Worm (Caenorhabditis elegans): ENCODE data around the gene dyf-13.

dyf-13 gene

DNA sequence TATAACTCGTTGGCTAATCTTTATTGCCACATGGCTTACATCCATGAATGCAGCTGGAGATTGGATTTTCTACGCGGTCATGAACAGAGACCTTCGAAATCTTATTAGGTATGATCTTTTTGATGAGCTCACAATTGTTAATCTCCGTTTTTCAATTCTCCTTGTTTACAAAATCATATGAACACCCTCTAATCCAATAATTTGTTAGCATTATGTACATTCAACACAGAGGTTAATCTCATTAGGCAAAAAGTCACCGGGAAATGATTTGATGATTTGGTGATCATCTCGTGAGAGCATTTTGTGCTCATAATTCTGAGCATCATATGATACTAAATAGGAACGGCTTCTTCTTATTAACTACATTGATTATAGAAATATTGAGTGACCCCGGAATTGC lies 24.9 kb downstream of the dyf-13 start:
- TF ChIP-seq tbx-7 (tag; optimal IDR thresholded peaks at IDR 0.05) (no peak), unc-55 (GFP tag; optimal IDR thresholded peaks at IDR 0.05) (no peak), pqm-1 (tag; optimal IDR thresholded peaks at IDR 0.05) (no peak), ceh-24 (tag; optimal IDR thresholded peaks at IDR 0.05) (no peak), elt-2 (tag; optimal IDR thresholded peaks at IDR 0.05) (no peak), unc-3 (GFP tag; conservative IDR thresholded peaks at IDR 0.05) (no peak), unc-3 (tag; optimal IDR thresholded peaks at IDR 0.05) (no peak), dmd-4 (tag; optimal IDR thresholded peaks at IDR 0.05; ENCODE audit: borderline replicate concordance) (no peak), hlh-8 (tag; optimal IDR thresholded peaks at IDR 0.05) (no peak), sdc-2 (tag; optimal IDR thresholded peaks at IDR 0.05) (no peak), ceh-45 (GFP tag; IDR thresholded peaks at IDR 0.05) (no peak), npax-4 (tag; optimal IDR thresholded peaks at IDR 0.05) (no peak), madf-2 (tag; optimal IDR thresholded peaks at IDR 0.05) (no peak), ceh-2 (tag; optimal IDR thresholded peaks at IDR 0.05) (no peak)

DNA sequence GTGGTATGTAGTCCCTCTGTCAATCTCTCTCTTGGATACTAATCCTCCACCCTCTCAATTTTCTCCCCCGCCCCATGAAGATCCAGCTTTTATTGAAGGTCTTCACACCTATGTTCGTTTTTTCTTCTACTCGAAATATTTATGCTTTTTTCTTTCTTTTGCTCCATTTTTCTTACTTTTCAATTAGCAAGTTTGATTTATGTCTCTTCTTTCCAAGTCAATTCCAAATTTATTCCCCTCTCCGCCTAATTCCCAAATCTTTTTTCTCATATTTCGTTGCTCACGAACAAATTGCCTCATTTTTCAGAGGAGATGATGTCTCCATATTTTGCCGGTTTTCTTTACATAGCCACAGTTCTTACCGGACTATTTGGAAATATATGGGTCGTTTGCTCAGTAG lies 26.8 kb downstream of the dyf-13 start, which contains the start of gene npr-31:
Gene npr-31, plus strand, starts transcription at position 301 of the 400 bp plus-strand sequence.
- TF ChIP-seq ceh-48 (tag; optimal IDR thresholded peaks at IDR 0.05) (no peak), hlh-30 (tag; optimal IDR thresholded peaks at IDR 0.05; ENCODE audit: insufficient read depth) (no peak), ceh-22 (tag; optimal IDR thresholded peaks at IDR 0.05) (no peak), eyg-1 (tag; optimal IDR thresholded peaks at IDR 0.05) (no peak), lin-11 (tag; optimal IDR thresholded peaks at IDR 0.05) (no peak), ceh-19 (GFP tag; optimal IDR thresholded peaks at IDR 0.05) (no peak), C38D4.7 (GFP tag; optimal IDR thresholded peaks at IDR 0.05) (no peak), unc-86 (tag; optimal IDR thresholded peaks at IDR 0.05) (no peak), Y22D7AL.16 (tag; optimal IDR thresholded peaks at IDR 0.05) (no peak), K09A11.1 (tag; optimal IDR thresholded peaks at IDR 0.05; ENCODE audit: insufficient read depth) (no peak), unc-55 (GFP tag; optimal IDR thresholded peaks at IDR 0.05) (no peak), ceh-24 (tag; optimal IDR thresholded peaks at IDR 0.05) (no peak), sdc-2 (tag; optimal IDR thresholded peaks at IDR 0.05) (no peak), F13H6.1 (tag; optimal IDR thresholded peaks at IDR 0.05) (no peak), C08G9.2 (tag; optimal IDR thresholded peaks at IDR 0.05) (no peak), ceh-30 (tag; optimal IDR thresholded peaks at IDR 0.05) (no peak)

DNA sequence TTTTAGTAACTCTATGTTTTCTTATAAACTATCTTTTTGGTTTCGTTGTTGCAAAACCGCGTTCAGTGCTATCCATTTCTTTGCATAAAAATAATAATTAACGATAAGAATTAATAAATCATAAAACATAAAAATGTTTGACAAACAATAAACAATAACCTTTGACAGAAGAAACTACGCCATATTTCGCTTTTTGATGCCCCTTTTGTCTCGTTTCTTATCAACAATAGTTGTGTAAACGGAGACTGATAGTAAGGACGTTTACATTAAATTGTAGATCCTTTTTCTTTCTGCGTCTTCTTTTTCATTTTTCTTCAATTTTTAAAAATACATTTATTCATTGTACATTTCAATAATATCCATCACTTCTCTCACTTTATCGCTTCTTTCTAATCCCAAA lies 32.1 kb downstream of the dyf-13 start:
- TF ChIP-seq ahr-1 (tag; optimal IDR thresholded peaks at IDR 0.05) (no peak), elt-2 (tag; optimal IDR thresholded peaks at IDR 0.05) (peak; percentile 74)

DNA sequence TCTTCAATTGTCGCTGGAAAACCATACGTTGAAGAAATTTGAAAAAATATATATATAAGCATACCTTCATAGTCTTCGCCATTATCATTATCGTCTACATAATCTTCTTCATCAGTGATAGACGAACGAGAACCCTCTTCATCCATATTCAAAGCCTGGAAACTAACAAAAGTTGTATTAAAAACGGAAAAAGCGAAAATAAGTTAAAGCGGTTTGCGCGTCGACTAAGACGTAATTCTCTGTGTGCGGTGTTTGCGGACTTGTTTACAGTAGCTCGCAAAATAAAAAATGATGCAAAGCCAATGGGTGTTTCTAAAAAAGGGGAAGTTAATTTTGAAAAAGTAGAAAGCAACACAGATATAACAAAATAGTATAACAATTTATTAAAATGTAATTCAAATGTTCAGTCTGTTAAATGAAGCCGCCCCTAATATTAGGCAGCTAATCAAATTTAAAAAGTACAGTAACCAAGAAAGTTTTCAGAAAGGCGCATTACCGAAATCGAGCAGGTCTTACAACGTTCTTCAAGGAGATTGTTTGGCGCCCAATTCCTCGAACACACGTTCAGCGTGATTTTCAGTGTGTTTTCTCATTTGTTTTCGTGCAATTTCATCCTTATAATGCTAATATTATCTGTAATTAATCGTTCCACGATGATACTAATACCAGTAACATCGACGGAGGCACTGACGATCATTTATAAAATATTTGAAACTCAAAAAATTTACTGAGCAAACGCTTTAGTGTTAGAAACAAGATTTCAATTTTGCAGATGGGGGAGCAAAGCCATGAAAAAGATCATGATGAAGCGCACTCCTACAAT lies 39.1 kb downstream of the dyf-13 start, which contains the start of the genes T07F8.4 and gld-3:
Gene T07F8.4, minus strand, starts transcription at position 162 of the 823 bp plus-strand sequence.
Gene gld-3, plus strand, starts transcription at position 773 of the 823 bp plus-strand sequence.
- TF ChIP-seq ceh-2 (tag; optimal IDR thresholded peaks at IDR 0.05) (no peak), nfya-1 (tag; optimal IDR thresholded peaks at IDR 0.05) (peak; percentile 4)

DNA sequence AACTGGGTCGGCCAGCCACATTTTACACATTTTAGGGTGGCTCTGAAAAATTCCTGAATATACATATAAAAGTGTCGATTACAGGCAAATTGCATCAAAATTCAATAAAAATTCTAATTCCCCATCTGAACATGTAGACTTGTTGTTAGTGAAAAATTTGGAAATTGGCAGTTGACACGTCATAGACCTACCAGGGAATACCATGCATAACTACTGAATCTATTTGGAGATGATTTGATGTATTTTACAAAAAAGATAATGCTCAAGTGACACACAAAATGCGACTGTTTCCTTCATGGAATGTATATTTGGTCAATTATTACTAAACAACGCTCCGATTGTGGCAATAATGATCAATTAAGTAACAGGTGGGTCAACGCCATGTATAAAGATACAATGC lies 44.7 kb downstream of the dyf-13 start, which contains the start of gene F10E7.1:
Gene F10E7.1, plus strand, starts transcription at position 301 of the 400 bp plus-strand sequence.
- no peak for TF ChIP-seq unc-86 (tag; optimal IDR thresholded peaks at IDR 0.05)
- no peak for TF ChIP-seq ceh-14 (tag; optimal IDR thresholded peaks at IDR 0.05)
- TF ChIP-seq nhr-11 (tag; optimal IDR thresholded peaks at IDR 0.05), result no peak
- no peak for TF ChIP-seq fax-1 (tag; optimal IDR thresholded peaks at IDR 0.05)
- no peak for TF ChIP-seq elt-4 (tag; optimal IDR thresholded peaks at IDR 0.05)
- TF ChIP-seq pha-2 (tag; optimal IDR thresholded peaks at IDR 0.05), result no peak
- TF ChIP-seq sox-4 (tag; optimal IDR thresholded peaks at IDR 0.05), result no peak
- TF ChIP-seq unc-42 (tag; optimal IDR thresholded peaks at IDR 0.05), result no peak
